Fruit fly (Drosophila melanogaster) whole organism: Measurements from ENCODE around the gene CG17982.

Experiments used
- CG8478 ChIP-seq: fragments of >200 bp; optimal IDR thresholded peaks from 2 replicates; lab custom pipeline; 2018; ENCODE audit warnings: inconsistent platforms
- Dll ChIP-seq: fragments of >200 bp; optimal IDR thresholded peaks from 2 replicates; lab custom pipeline; 2017
- pan ChIP-seq: fragments of >200 bp; optimal IDR thresholded peaks from 2 replicates; lab custom pipeline; 2017
- psq ChIP-seq: fragments of >200 bp; optimal IDR thresholded peaks from 2 replicates; lab custom pipeline; 2017
- usp ChIP-seq: fragments of >200 bp; optimal IDR thresholded peaks from 2 replicates; lab custom pipeline; 2017; ENCODE audit warnings: missing biosample characterization, missing genetic modification characterization, mixed read lengths

- TF ChIP-seq usp (GFP tag; lab: Kevin White, UChicago) (no peak), CG8478 (lab: Kevin White, UChicago) (no peak), psq (lab: Kevin White, UChicago) (no peak), Dll (lab: Kevin White, UChicago) (no peak), pan (lab: Kevin White, UChicago) (no peak)
These were observed 19.1 kb upstream of the CG17982 start, which contains the start of gene CG10761 for dm6 chrX:8162692-8163091.
